Worm (Caenorhabditis elegans) whole organism, mixed stage, embryonic: Measurements from ENCODE around the gene rbc-1.

Experiments
- bed-3 ChIP-seq: fragments of 200-800 bp; sonication (Bioruptor generic); optimal IDR thresholded peaks from 3 replicates; lab custom pipeline; 2018; ENCODE audit warnings: mild to moderate bottlenecking, missing genetic modification characterization, moderate library complexity, missing compliant biosample characterization
- blmp-1 ChIP-seq: fragments of 150-350 bp; optimal IDR thresholded peaks from 2 replicates; lab custom pipeline; 2014; ENCODE audit warnings: missing biosample characterization, missing genetic modification characterization
- ceh-39 ChIP-seq: fragments of 150-350 bp; optimal IDR thresholded peaks from 2 replicates; lab custom pipeline; 2014; ENCODE audit warnings: missing biosample characterization, missing genetic modification characterization
- ceh-43 ChIP-seq: fragments of 200-800 bp; sonication (Bioruptor generic); optimal IDR thresholded peaks from 2 replicates; lab custom pipeline; 2018; ENCODE audit warnings: mild to moderate bottlenecking, missing genetic modification characterization, moderate library complexity, missing compliant biosample characterization
- ceh-83 ChIP-seq: fragments of 200-800 bp; sonication (Bioruptor generic); optimal IDR thresholded peaks from 2 replicates; lab custom pipeline; 2018; ENCODE audit warnings: mild to moderate bottlenecking, missing genetic modification characterization, missing compliant biosample characterization
- ces-1 ChIP-seq: fragments of 150-350 bp; optimal IDR thresholded peaks from 2 replicates; lab custom pipeline; 2014; ENCODE audit warnings: missing biosample characterization, missing genetic modification reagents, missing genetic modification characterization
- cnd-1 ChIP-seq: fragments of 200-800 bp; sonication (Bioruptor generic); optimal IDR thresholded peaks from 2 replicates; lab custom pipeline; 2018; ENCODE audit warnings: mild to moderate bottlenecking, missing genetic modification characterization, missing compliant biosample characterization
- drap-1 ChIP-seq: fragments of 200-800 bp; sonication (Bioruptor generic); optimal IDR thresholded peaks from 3 replicates; lab custom pipeline; 2018; ENCODE audit warnings: mild to moderate bottlenecking, missing genetic modification characterization, missing compliant biosample characterization
- elt-1 ChIP-seq: sonication (generic microtip); optimal IDR thresholded peaks from 2 replicates; lab custom pipeline; 2017; ENCODE audit warnings: missing genetic modification characterization, mild to moderate bottlenecking, missing compliant biosample characterization, antibody characterized with exemption, moderate library complexity, borderline replicate concordance; ENCODE audit not compliant: insufficient read depth
- elt-3 ChIP-seq: fragments of 150-350 bp; optimal IDR thresholded peaks from 2 replicates; lab custom pipeline; 2014; ENCODE audit warnings: missing biosample characterization, missing genetic modification characterization
- flh-1 ChIP-seq: fragments of 200-800 bp; sonication (Bioruptor generic); optimal IDR thresholded peaks from 2 replicates; lab custom pipeline; 2018; ENCODE audit warnings: mild to moderate bottlenecking, missing genetic modification characterization, moderate library complexity, missing compliant biosample characterization
- ham-2 ChIP-seq: fragments of 200-800 bp; sonication (Bioruptor generic); optimal IDR thresholded peaks from 2 replicates; lab custom pipeline; 2018; ENCODE audit warnings: mild to moderate bottlenecking, missing genetic modification characterization, missing compliant biosample characterization
- hlh-1 ChIP-seq: fragments of 150-350 bp; optimal IDR thresholded peaks from 2 replicates; lab custom pipeline; 2014; ENCODE audit warnings: missing biosample characterization, missing genetic modification reagents, missing genetic modification characterization
- lin-13 ChIP-seq: fragments of 150-350 bp; optimal IDR thresholded peaks from 2 replicates; lab custom pipeline; 2014; ENCODE audit warnings: missing biosample characterization, missing genetic modification characterization
- lin-32 ChIP-seq: fragments of 200-800 bp; sonication (Bioruptor generic); optimal IDR thresholded peaks from 2 replicates; lab custom pipeline; 2018; ENCODE audit warnings: mild to moderate bottlenecking, missing genetic modification characterization, missing compliant biosample characterization
- lsy-2 ChIP-seq: fragments of 150-350 bp; optimal IDR thresholded peaks from 2 replicates; lab custom pipeline; 2014; ENCODE audit warnings: missing biosample characterization, missing genetic modification characterization
- mab-5 ChIP-seq: fragments of 150-350 bp; optimal IDR thresholded peaks from 2 replicates; lab custom pipeline; 2014; ENCODE audit warnings: missing biosample characterization, missing genetic modification characterization
- mep-1 ChIP-seq: fragments of 150-350 bp; optimal IDR thresholded peaks from 2 replicates; lab custom pipeline; 2017; ENCODE audit warnings: missing biosample characterization, missing genetic modification reagents, missing genetic modification characterization, inconsistent platforms
- mls-2 ChIP-seq: sonication (generic microtip); optimal IDR thresholded peaks from 2 replicates; lab custom pipeline; 2016; ENCODE audit warnings: mild to moderate bottlenecking, missing genetic modification characterization, moderate library complexity, missing compliant biosample characterization
- nhr-12 ChIP-seq: fragments of 150-350 bp; optimal IDR thresholded peaks from 2 replicates; lab custom pipeline; 2014; ENCODE audit warnings: missing biosample characterization, missing genetic modification characterization
- nhr-2 ChIP-seq: fragments of 150-350 bp; optimal IDR thresholded peaks from 2 replicates; lab custom pipeline; 2014; ENCODE audit warnings: missing biosample characterization, missing genetic modification characterization
- nhr-237 ChIP-seq: fragments of 150-350 bp; optimal IDR thresholded peaks from 2 replicates; lab custom pipeline; 2014; ENCODE audit warnings: missing biosample characterization, missing genetic modification characterization
- nhr-76 ChIP-seq: sonication (generic microtip); optimal IDR thresholded peaks from 2 replicates; lab custom pipeline; 2017; ENCODE audit warnings: missing biosample characterization, missing genetic modification characterization
- pha-4 ChIP-seq: fragments of 150-350 bp; optimal IDR thresholded peaks from 2 replicates; lab custom pipeline; 2018; ENCODE audit warnings: missing biosample characterization, missing genetic modification reagents, missing genetic modification characterization
- snpc-4 ChIP-seq: fragments of 150-350 bp; optimal IDR thresholded peaks from 2 replicates; lab custom pipeline; 2014; ENCODE audit warnings: missing biosample characterization, missing genetic modification characterization
- tbx-8 ChIP-seq: fragments of 200-800 bp; sonication (Bioruptor generic); optimal IDR thresholded peaks from 2 replicates; lab custom pipeline; 2018; ENCODE audit warnings: mild to moderate bottlenecking, missing genetic modification characterization, moderate library complexity, missing compliant biosample characterization
- unc-120 ChIP-seq: sonication (generic microtip); optimal IDR thresholded peaks from 2 replicates; lab custom pipeline; 2017; ENCODE audit warnings: missing genetic modification characterization, missing compliant biosample characterization; ENCODE audit not compliant: poor library complexity, severe bottlenecking
- unc-39 ChIP-seq: fragments of 150-350 bp; optimal IDR thresholded peaks from 2 replicates; lab custom pipeline; 2014; ENCODE audit warnings: missing biosample characterization, missing genetic modification characterization
- unc-62 ChIP-seq: fragments of 150-350 bp; optimal IDR thresholded peaks from 2 replicates; lab custom pipeline; 2014; ENCODE audit warnings: missing biosample characterization, missing genetic modification reagents, missing genetic modification characterization
- zip-8 ChIP-seq: fragments of 150-350 bp; optimal IDR thresholded peaks from 2 replicates; lab custom pipeline; 2014; ENCODE audit warnings: missing biosample characterization, missing genetic modification characterization
- ztf-11 ChIP-seq: fragments of 150-350 bp; optimal IDR thresholded peaks from 2 replicates; lab custom pipeline; 2014; ENCODE audit warnings: missing biosample characterization, missing genetic modification characterization

Gene rbc-1

DNA sequence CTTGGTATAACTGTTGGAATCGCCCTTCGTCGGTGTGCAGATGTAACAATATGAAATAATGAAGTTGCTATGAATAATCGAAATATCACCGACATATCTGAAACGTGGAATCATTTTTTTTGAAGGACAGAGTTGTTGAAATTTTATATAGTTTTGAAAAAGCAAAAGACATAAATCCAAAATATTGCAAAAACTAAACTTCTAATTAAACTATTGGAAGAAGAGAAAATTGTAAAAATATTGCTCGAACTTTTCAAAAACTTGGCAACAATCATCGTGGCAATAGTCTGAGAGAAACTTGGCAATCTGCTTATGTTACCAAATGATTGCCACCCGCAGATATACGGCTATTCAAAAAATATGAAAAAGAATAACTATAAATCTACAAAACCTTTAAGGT lies 34.2 kb downstream of the rbc-1 start, which contains the start of gene F54E4.4:
Gene F54E4.4 (minus strand): TSS at position 101 of the 400 bp plus-strand sequence.
- TF ChIP-seq nhr-237, result no peak
- TF ChIP-seq drap-1 (GFP tag; lab: Kevin White, UChicago), result no peak
- TF ChIP-seq unc-39, result no peak
- no peak for TF ChIP-seq nhr-76 (tag; lab: Kevin White, UChicago)

DNA sequence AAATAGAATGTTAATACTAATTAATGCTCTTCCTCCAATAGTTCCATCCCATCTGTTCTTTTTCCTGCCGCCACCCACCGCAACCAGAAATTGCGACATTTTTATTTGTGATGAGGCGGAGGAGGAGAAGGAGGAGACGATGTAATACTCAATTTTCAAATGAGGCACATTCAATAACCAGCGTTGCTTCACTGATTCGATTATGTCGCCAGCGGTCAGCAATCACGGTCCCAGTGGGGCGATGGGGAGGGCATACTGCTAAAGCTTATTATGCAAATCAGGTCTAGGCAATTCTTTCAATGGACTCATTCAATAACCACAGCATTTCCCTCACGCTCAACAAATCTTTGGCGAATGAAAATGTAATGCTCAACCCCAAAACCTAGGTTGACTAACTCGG lies 38.0 kb downstream of the rbc-1 start:
- TF ChIP-seq bed-3 (GFP tag; lab: Kevin White, UChicago) (no peak), mep-1 (peak; percentile 16), tbx-8 (GFP tag; lab: Kevin White, UChicago) (no peak), mls-2 (tag; lab: Kevin White, UChicago) (no peak), cnd-1 (peak; percentile 18), unc-62 (no peak), nhr-2 (no peak), blmp-1 (tag; lab: Kevin White, UChicago) (no peak), ces-1 (GFP tag; lab: Kevin White, UChicago) (peak; percentile 100), hlh-1 (tag; lab: Kevin White, UChicago) (no peak), nhr-12 (no peak), unc-39 (no peak), ham-2 (GFP tag; lab: Kevin White, UChicago) (no peak), lsy-2 (no peak), lin-32 (GFP tag; lab: Kevin White, UChicago) (no peak), unc-120 (tag; lab: Kevin White, UChicago) (no peak), mab-5 (no peak), elt-3 (no peak), nhr-76 (tag; lab: Kevin White, UChicago) (no peak), elt-1 (tag; lab: Kevin White, UChicago) (no peak), zip-8 (no peak), nhr-237 (no peak), ceh-43 (no peak), drap-1 (GFP tag; lab: Kevin White, UChicago) (no peak), ceh-39 (no peak)

DNA sequence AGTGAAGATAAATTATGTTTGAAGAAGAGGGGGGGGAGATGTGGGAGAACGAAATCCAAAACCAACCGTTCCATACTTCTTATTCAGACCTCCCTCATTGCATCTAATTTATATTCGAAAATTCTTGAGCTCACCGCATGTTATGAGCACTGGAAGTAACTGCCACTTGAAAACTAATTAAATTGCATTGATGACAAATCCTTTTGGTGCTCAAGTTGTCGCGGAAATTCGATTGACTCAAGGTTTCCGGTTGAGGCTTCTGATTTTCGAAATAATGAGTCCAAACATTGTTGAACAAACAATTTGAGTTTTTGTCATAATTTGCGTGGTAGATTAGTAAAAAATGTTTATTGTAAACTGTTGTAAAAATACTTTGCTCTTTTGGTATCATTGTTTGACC lies 40.9 kb downstream of the rbc-1 start:
- TF ChIP-seq ceh-39 (no peak), ces-1 (GFP tag; lab: Kevin White, UChicago) (peak; percentile 92)

DNA sequence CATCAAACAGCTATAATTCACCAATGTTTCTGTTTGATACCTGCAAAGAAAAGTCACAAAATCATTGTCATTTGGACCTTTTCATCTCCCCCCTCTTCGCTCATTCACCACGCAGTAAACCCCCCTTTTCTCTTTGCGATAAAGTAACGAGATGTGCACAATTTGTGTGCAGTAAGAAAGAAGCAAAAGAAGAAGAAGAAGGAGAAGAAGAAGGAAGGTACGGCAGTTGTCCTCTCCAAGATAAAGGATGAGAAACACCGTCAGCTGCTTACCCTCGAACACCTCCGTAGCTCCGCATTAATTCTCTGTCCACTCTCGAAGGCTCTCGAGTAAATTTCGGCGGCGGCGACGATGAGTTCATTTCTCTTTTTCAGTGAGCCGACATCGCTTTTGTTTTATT lies 42.3 kb downstream of the rbc-1 start:
- TF ChIP-seq unc-120 (tag; lab: Kevin White, UChicago) (peak; percentile 78), snpc-4 (tag; lab: Kevin White, UChicago) (no peak), lsy-2 (no peak), blmp-1 (tag; lab: Kevin White, UChicago) (no peak), mep-1 (no peak), mab-5 (peak; percentile 25), nhr-2 (no peak), ceh-43 (no peak), unc-62 (peak; percentile 78), hlh-1 (tag; lab: Kevin White, UChicago) (peak; percentile 99), ces-1 (GFP tag; lab: Kevin White, UChicago) (peak; percentile 27)

DNA sequence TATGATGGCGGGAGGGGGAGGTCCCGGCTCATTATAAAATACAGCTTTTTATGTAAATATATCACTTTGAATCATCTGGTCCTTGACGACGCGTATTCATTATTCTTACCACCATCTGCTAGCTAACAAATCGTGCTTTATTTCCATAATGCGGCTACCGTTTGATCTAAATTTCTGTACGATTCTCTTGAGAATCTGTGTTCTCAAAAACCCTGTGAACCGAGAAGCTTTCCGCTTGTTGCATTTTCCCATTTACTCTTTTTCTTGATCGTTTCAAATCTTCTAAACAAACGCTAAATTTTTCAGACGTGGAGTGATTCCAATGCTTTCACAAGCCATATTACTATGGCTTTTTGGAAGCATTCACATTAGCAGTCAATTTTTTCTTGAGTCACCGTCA lies 43.5 kb downstream of the rbc-1 start, which contains the start of gene syg-2:
Gene syg-2 (plus strand): TSS at position 301 of the 400 bp plus-strand sequence.
- TF ChIP-seq ces-1 (GFP tag; lab: Kevin White, UChicago) (no peak), unc-39 (no peak), tbx-8 (GFP tag; lab: Kevin White, UChicago) (no peak), pha-4 (no peak), elt-1 (tag; lab: Kevin White, UChicago) (no peak), ceh-83 (GFP tag; lab: Kevin White, UChicago) (no peak), drap-1 (GFP tag; lab: Kevin White, UChicago) (no peak), ham-2 (GFP tag; lab: Kevin White, UChicago) (no peak), nhr-12 (no peak), ceh-39 (no peak), ztf-11 (tag; lab: Kevin White, UChicago) (no peak), lin-13 (tag; lab: Kevin White, UChicago) (no peak), flh-1 (GFP tag; lab: Kevin White, UChicago) (no peak)
